Worm (Caenorhabditis elegans): ENCODE measurements around the gene C48B4.12.

Gene C48B4.12

ce11 chrIII:9631117-9631655, 34.0 kb downstream of the C48B4.12 start, which contains the start of gene ubc-7:
ubc-7 (minus strand) TSS chrIII:9631167.
- TF ChIP-seq aly-2 (tag; optimal IDR thresholded peaks at IDR 0.05) (no peak), ZK546.5 (tag; optimal IDR thresholded peaks at IDR 0.05) (no peak), ceh-28 (tag; optimal IDR thresholded peaks at IDR 0.05) (peak; percentile 47), nhr-237 (tag; optimal IDR thresholded peaks at IDR 0.05) (no peak), nfya-1 (tag; optimal IDR thresholded peaks at IDR 0.05; ENCODE audit: insufficient read depth) (peak; percentile 92), fkh-2 (tag; optimal IDR thresholded peaks at IDR 0.05) (no peak), R02D3.7 (tag; optimal IDR thresholded peaks at IDR 0.05) (peak; percentile 26), daf-12 (tag; optimal IDR thresholded peaks at IDR 0.05) (no peak), fos-1 (tag; optimal IDR thresholded peaks at IDR 0.05) (no peak), sea-2 (GFP tag; optimal IDR thresholded peaks at IDR 0.05) (no peak), lsy-12 (tag; optimal IDR thresholded peaks at IDR 0.05) (peak; percentile 36), lin-15B (tag; optimal IDR thresholded peaks at IDR 0.05) (peak; percentile 87), unc-39 (tag; optimal IDR thresholded peaks at IDR 0.05) (no peak), egl-5 (tag; optimal IDR thresholded peaks at IDR 0.05) (peak; percentile 95), tbx-2 (tag; optimal IDR thresholded peaks at IDR 0.05) (peak; percentile 5), elt-1 (tag; optimal IDR thresholded peaks at IDR 0.05) (peak; percentile 12), mdl-1 (tag; optimal IDR thresholded peaks at IDR 0.05) (peak; percentile 51), zag-1 (tag; optimal IDR thresholded peaks at IDR 0.05) (no peak), lin-39 (tag; optimal IDR thresholded peaks at IDR 0.05) (peak; percentile 71), ztf-11 (tag; optimal IDR thresholded peaks at IDR 0.05) (no peak), ztf-4 (tag; optimal IDR thresholded peaks at IDR 0.05) (no peak), nhr-76 (tag; optimal IDR thresholded peaks at IDR 0.05) (no peak), nhr-23 (tag; optimal IDR thresholded peaks at IDR 0.05) (peak; percentile 92), ceh-16 (tag; optimal IDR thresholded peaks at IDR 0.05) (no peak), pqm-1 (tag; optimal IDR thresholded peaks at IDR 0.05) (no peak), fkh-10 (GFP tag; optimal IDR thresholded peaks at IDR 0.05) (no peak), egl-27 (tag; optimal IDR thresholded peaks at IDR 0.05) (no peak), hmg-11 (tag; optimal IDR thresholded peaks at IDR 0.05) (peak; percentile 76), jun-1 (tag; optimal IDR thresholded peaks at IDR 0.05) (peak; percentile 35), ama-1 (optimal IDR thresholded peaks at IDR 0.05) (no peak), snpc-4 (tag; optimal IDR thresholded peaks at IDR 0.05) (peak; percentile 57), nhr-28 (tag; optimal IDR thresholded peaks at IDR 0.05) (no peak), nhr-25 (tag; optimal IDR thresholded peaks at IDR 0.05) (peak; percentile 69), nhr-43 (tag; optimal IDR thresholded peaks at IDR 0.05; ENCODE audit: poor library complexity, severe bottlenecking) (peak; percentile 62), mml-1 (tag; optimal IDR thresholded peaks at IDR 0.05) (no peak), nhr-12 (tag; optimal IDR thresholded peaks at IDR 0.05) (no peak), unc-62 (GFP tag; optimal IDR thresholded peaks at IDR 0.05) (no peak), skn-1 (tag; optimal IDR thresholded peaks at IDR 0.05) (peak; percentile 53), ceh-9 (tag; optimal IDR thresholded peaks at IDR 0.05) (no peak), elt-2 (tag; optimal IDR thresholded peaks at IDR 0.05) (peak; percentile 47), nhr-67 (tag; optimal IDR thresholded peaks at IDR 0.05) (no peak), elt-3 (tag; optimal IDR thresholded peaks at IDR 0.05) (no peak), pha-4 (tag; optimal IDR thresholded peaks at IDR 0.05) (peak; percentile 95), nhr-77 (tag; optimal IDR thresholded peaks at IDR 0.05) (no peak), eor-1 (tag; optimal IDR thresholded peaks at IDR 0.05) (no peak), ceh-82 (tag; optimal IDR thresholded peaks at IDR 0.05) (peak; percentile 57), nhr-11 (tag; optimal IDR thresholded peaks at IDR 0.05) (no peak)
